Worm (Caenorhabditis elegans): ENCODE measurements around the gene srz-101.
"Not testable (repeated sequence)": the region's sequence is repeated elsewhere in the genome, so short reads cannot be mapped to it uniquely, and the experiment has no call there.

The srz-101 gene

DNA sequence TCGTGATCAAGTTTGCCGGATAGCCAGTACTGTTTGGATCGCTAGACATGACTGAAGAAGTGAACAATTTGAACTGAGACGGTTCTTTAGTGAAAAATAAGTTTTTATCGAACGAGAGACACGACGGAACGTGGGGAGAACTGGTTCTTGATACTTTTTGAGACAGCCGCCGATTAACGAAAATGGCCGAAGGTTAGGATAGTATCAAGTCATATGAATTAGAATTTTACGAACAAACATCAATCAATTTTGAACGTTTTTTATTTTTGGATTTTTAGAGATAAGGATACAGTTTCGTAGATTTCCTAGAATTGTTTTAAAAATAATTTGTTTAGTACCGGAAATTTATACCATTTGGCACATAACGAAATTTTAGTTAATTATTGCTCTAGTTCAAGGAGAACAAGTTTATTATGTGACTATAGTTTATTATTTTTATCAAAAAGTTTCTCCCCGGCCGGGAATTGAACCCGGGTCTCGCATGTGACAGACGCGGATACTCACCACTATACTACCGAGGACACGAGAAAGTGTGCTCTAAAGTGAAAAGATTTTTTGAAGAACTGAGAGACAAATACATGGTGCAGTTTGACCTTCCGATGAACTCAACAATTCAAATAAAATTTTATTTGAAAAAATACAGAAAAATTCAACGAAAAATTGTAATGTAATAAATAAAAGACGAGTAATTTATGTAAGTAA is 46.2 kb upstream of the srz-101 start, which contains the start of gene W06G6.20 (continued):
- TF ChIP-seq F55B11.4 (tag; optimal IDR thresholded peaks at IDR 0.05; ENCODE audit: borderline replicate concordance, insufficient read depth), result no peak
- no peak for TF ChIP-seq bed-2 (GFP tag; IDR thresholded peaks at IDR 0.05)
- TF ChIP-seq unc-130 (GFP tag; optimal IDR thresholded peaks at IDR 0.05), result no peak
- TF ChIP-seq lin-26 (GFP tag; IDR thresholded peaks at IDR 0.05), result peak; percentile 86
- TF ChIP-seq snpc-3.4 (tag; optimal IDR thresholded peaks at IDR 0.05), result peak; percentile 59
- no peak for TF ChIP-seq K12H6.12 (tag; optimal IDR thresholded peaks at IDR 0.05)
- no peak for TF ChIP-seq hlh-12 (tag; optimal IDR thresholded peaks at IDR 0.05)
- TF ChIP-seq mel-28 (tag; optimal IDR thresholded peaks at IDR 0.05; ENCODE audit: borderline replicate concordance), result no peak
- TF ChIP-seq F57A8.1 (GFP tag; optimal IDR thresholded peaks at IDR 0.05), result no peak
- peak; percentile 79 for TF ChIP-seq attf-6 (GFP tag; IDR thresholded peaks at IDR 0.05)
- no peak for TF ChIP-seq lir-1 (GFP tag; conservative IDR thresholded peaks at IDR 0.05)
- no peak for TF ChIP-seq Y95B8A.8 (GFP tag; IDR thresholded peaks at IDR 0.05)
- TF ChIP-seq madf-10 (tag; optimal IDR thresholded peaks at IDR 0.05), result peak; percentile 3
- peak; percentile 39 for TF ChIP-seq nhr-90 (tag; optimal IDR thresholded peaks at IDR 0.05)
- TF ChIP-seq snpc-4 (GFP tag; optimal IDR thresholded peaks at IDR 0.05), result peak; percentile 44
- peak in 3 of 4 experiments; percentile 29 to 85 (median 76) for TF ChIP-seq snpc-4 (tag; optimal IDR thresholded peaks at IDR 0.05)
- no peak for TF ChIP-seq akir-1 (GFP tag; optimal IDR thresholded peaks at IDR 0.05)
- no peak for TF ChIP-seq dpl-1 (GFP tag; optimal IDR thresholded peaks at IDR 0.05)
- TF ChIP-seq nhr-179 (tag; optimal IDR thresholded peaks at IDR 0.05), result no peak

DNA sequence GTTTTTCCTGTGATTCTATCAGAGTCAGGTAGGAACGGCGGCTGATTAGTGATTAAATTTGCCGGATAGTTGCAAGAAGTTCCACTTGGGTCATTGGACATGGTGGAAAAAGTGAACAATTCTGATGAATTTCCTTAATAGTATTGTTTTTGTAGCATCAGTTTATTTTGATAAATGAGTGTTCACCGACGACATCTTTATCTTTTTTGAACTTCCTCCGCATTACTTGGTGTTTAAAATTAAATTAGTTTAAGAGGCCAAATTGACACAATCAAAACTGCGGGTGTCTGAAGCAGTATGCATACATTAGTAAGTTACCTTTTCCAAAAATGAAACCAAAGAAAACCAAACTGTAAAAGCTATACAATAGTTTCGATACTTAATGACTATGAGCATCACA is 45.4 kb upstream of the srz-101 start, which contains the start of gene W06G6.11:
W06G6.11 (minus strand) TSS at position 101 of the 400 bp plus-strand sequence.
- TF ChIP-seq die-1 (tag; optimal IDR thresholded peaks at IDR 0.05); F57A8.1 (GFP tag; optimal IDR thresholded peaks at IDR 0.05); ceh-91 (GFP tag; IDR thresholded peaks at IDR 0.05): not testable (repeated sequence)

DNA sequence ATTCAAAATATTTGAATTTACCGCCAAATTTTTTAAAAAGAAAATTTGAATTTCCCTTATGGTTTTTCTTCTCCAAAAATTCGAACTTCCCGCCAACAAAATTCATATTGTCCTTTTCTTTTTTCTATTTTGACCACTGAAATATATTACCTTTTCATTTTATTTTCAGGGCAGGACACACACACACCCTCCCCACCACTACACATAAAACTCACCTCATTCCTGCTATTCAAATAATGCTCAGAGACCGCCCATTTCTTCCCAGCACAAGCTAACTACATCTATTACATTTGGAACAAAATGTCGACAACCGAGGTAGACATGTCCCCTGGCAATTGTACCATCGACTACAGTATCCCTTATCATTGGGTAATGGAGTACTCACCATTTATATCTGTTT is 40.4 kb upstream of the srz-101 start, which contains the start of gene W06G6.15:
W06G6.15 (plus strand) TSS at position 301 of the 400 bp plus-strand sequence.
- not testable (repeated sequence) for TF ChIP-seq lin-35 (GFP tag; optimal IDR thresholded peaks at IDR 0.05); attf-3 (GFP tag; conservative IDR thresholded peaks at IDR 0.05); aptf-2 (GFP tag; conservative IDR thresholded peaks at IDR 0.05)

DNA sequence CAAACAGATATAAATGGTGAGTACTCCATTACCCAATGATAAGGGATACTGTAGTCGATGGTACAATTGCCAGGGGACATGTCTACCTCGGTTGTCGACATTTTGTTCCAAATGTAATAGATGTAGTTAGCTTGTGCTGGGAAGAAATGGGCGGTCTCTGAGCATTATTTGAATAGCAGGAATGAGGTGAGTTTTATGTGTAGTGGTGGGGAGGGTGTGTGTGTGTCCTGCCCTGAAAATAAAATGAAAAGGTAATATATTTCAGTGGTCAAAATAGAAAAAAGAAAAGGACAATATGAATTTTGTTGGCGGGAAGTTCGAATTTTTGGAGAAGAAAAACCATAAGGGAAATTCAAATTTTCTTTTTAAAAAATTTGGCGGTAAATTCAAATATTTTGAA is 33.8 kb upstream of the srz-101 start, which contains the start of gene Y70C5B.2:
Y70C5B.2 (minus strand) TSS at position 101 of the 400 bp plus-strand sequence.
- not testable (repeated sequence) for TF ChIP-seq tlf-1 (GFP tag; optimal IDR thresholded peaks at IDR 0.05); ceh-40 (GFP tag; IDR thresholded peaks at IDR 0.05); F57A8.1 (GFP tag; optimal IDR thresholded peaks at IDR 0.05)

DNA sequence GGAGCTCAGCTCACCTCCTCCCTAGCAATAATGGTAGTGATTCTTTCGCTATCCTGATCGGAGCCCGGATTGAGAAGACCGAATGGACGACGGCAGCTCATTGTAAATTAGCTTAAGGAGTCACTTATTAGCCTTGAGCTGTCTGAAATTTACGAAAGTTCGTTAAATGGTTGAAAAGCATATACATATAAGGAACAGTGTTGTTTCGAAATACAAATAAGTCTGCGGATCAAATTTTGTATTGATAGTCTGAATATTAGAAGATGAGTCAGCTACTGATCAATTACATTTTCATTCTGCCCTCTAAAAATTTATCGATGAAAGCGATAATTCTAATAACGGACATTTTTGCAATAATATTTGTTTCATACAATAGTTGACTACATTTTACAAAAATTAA is 28.0 kb upstream of the srz-101 start, which contains the start of gene F14F8.14:
F14F8.14 (minus strand) TSS at position 101 of the 400 bp plus-strand sequence.
- TF ChIP-seq D2030.7 (GFP tag; IDR thresholded peaks at IDR 0.05) (no peak), mcd-1 (GFP tag; IDR thresholded peaks at IDR 0.05) (no peak), egrh-3 (GFP tag; IDR thresholded peaks at IDR 0.05) (no peak), B0261.1 (tag; optimal IDR thresholded peaks at IDR 0.05) (no peak), madf-6 (GFP tag; IDR thresholded peaks at IDR 0.05) (no peak), rcor-1 (GFP tag; IDR thresholded peaks at IDR 0.05) (no peak), sea-2 (GFP tag; IDR thresholded peaks at IDR 0.05) (no peak), ekl-4 (GFP tag; IDR thresholded peaks at IDR 0.05) (no peak), F57A8.1 (GFP tag; optimal IDR thresholded peaks at IDR 0.05) (no peak), Y56A3A.18 (GFP tag; IDR thresholded peaks at IDR 0.05) (no peak), him-1 (tag; optimal IDR thresholded peaks at IDR 0.05) (no peak), hsf-1 (GFP tag; IDR thresholded peaks at IDR 0.05) (no peak), akir-1 (GFP tag; optimal IDR thresholded peaks at IDR 0.05) (no peak), nhr-80 (tag; optimal IDR thresholded peaks at IDR 0.05) (no peak), rpc-1 (optimal IDR thresholded peaks at IDR 0.05) (no peak), rpc-1 (tag; optimal IDR thresholded peaks at IDR 0.05) (no peak), nhr-27 (tag; optimal IDR thresholded peaks at IDR 0.05) (no peak)
